Fruit fly (Drosophila melanogaster): Measurements from ENCODE around the gene CG15020.

CG15020 gene

dm6 chr3L:4396372-4396771 lies 25.1 kb upstream of the CG15020 start (continued):
- TF ChIP-seq CG31388 (GFP tag; optimal IDR thresholded peaks at IDR 0.05) (no peak), Hmx (GFP tag; optimal IDR thresholded peaks at IDR 0.05) (no peak), CG15011 (GFP tag; optimal IDR thresholded peaks at IDR 0.05) (no peak), repo (GFP tag; optimal IDR thresholded peaks at IDR 0.05) (no peak), fd3F (GFP tag; optimal IDR thresholded peaks at IDR 0.05) (no peak), CG2199 (GFP tag; IDR thresholded peaks at IDR 0.05) (0 out of 3 replicates have a peak, but pooled peaks have one; percentile 47), CG4328 (GFP tag; optimal IDR thresholded peaks at IDR 0.05) (no peak), BEAF-32 (GFP tag; optimal IDR thresholded peaks at IDR 0.05) (no peak), Dfd (GFP tag; optimal IDR thresholded peaks at IDR 0.05) (no peak), Atf-2 (GFP tag; optimal IDR thresholded peaks at IDR 0.05) (no peak), CG31441 (GFP tag; IDR thresholded peaks at IDR 0.05) (no peak), nerfin-2 (GFP tag; IDR thresholded peaks at IDR 0.05; ENCODE audit: partially characterized antibody) (no peak), CG3995 (GFP tag; optimal IDR thresholded peaks at IDR 0.05) (no peak), MTF-1 (GFP tag; optimal IDR thresholded peaks at IDR 0.05; ENCODE audit: borderline replicate concordance) (no peak), danr (GFP tag; IDR thresholded peaks at IDR 0.05) (no peak), CG18476 (GFP tag; optimal IDR thresholded peaks at IDR 0.05) (no peak), abd-A (tag; optimal IDR thresholded peaks at IDR 0.05) (peak; percentile 18), sqz (GFP tag; optimal IDR thresholded peaks at IDR 0.05) (peak; percentile 23), CG14965 (GFP tag; optimal IDR thresholded peaks at IDR 0.05; ENCODE audit: borderline replicate concordance) (no peak), Kr (GFP tag; optimal IDR thresholded peaks at IDR 0.05) (no peak), cato (GFP tag; optimal IDR thresholded peaks at IDR 0.05; ENCODE audit: borderline replicate concordance) (no peak), pros (GFP tag; optimal IDR thresholded peaks at IDR 0.05) (peak; percentile 74), gsb-n (tag; optimal IDR thresholded peaks at IDR 0.05) (peak; percentile 69), Bgb (GFP tag; IDR thresholded peaks at IDR 0.05; ENCODE audit: partially characterized antibody) (no peak), oc (tag; optimal IDR thresholded peaks at IDR 0.05) (peak; percentile 97), klu (GFP tag; IDR thresholded peaks at IDR 0.05) (no peak), Dref (GFP tag; IDR thresholded peaks at IDR 0.05) (no peak), Med (GFP tag) (peak; percentile 11), CG16779 (GFP tag; IDR thresholded peaks at IDR 0.05) (no peak), B-H2 (GFP tag; optimal IDR thresholded peaks at IDR 0.05) (no peak), sna (GFP tag; IDR thresholded peaks at IDR 0.05; ENCODE audit: partially characterized antibody) (no peak), salm (tag; optimal IDR thresholded peaks at IDR 0.05) (no peak)

dm6 chr3L:4397137-4397536 lies 24.3 kb upstream of the CG15020 start:
- TF ChIP-seq CG8388 (GFP tag; optimal IDR thresholded peaks at IDR 0.05), result no peak
- TF ChIP-seq CG31365 (tag; optimal IDR thresholded peaks at IDR 0.05), result no peak
- no peak for TF ChIP-seq dimm (GFP tag; IDR thresholded peaks at IDR 0.05)
- TF ChIP-seq Ptx1 (GFP tag; IDR thresholded peaks at IDR 0.05), result no peak
- TF ChIP-seq Myb (GFP tag; optimal IDR thresholded peaks at IDR 0.05), result no peak
- TF ChIP-seq gt (GFP tag; IDR thresholded peaks at IDR 0.05), result no peak
- TF ChIP-seq lbe (GFP tag; optimal IDR thresholded peaks at IDR 0.05), result no peak
- TF ChIP-seq Hey (tag; optimal IDR thresholded peaks at IDR 0.05), result no peak

- TF ChIP-seq btn (GFP tag; optimal IDR thresholded peaks at IDR 0.05) (no peak), ERR (GFP tag; optimal IDR thresholded peaks at IDR 0.05) (no peak), bsh (GFP tag; optimal IDR thresholded peaks at IDR 0.05) (peak; percentile 12 to 24), CG6791 (GFP tag; IDR thresholded peaks at IDR 0.05; ENCODE audit: partially characterized antibody) (no peak), Trl (optimal IDR thresholded peaks at IDR 0.05) (no peak), Trl (GFP tag; optimal IDR thresholded peaks at IDR 0.05) (no peak), Lpt (GFP tag; optimal IDR thresholded peaks at IDR 0.05) (no peak), fd102C (GFP tag; optimal IDR thresholded peaks at IDR 0.05) (no peak)
Measured at dm6 chr3L:4397874-4398273, 23.6 kb upstream of the CG15020 start.

Measured in whole organism, embryonic.